Worm (Caenorhabditis elegans): ENCODE measurements around the gene ssp-35.
A peak's percentile ranks its signal among the peaks of the same experiment; 100 is the strongest.

Gene ssp-35

DNA sequence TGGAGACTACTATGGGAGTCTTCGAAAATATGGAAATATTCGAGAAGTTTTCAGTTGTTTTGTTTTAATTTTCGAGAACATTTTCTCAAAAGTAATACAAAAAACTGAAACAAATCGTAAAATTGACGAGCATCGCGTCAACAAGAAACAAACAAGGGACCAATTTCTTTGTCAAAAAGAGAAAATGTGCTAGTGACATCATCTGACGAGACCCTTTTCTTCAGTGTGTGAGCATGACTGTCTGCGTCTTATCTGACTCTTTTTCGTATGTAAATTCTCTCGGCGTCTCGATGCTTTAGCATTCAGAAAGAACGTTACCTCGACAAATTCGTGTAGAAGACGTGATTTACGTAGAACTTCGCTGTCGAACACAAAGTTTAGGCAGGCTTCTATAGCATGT lies 24.0 kb upstream of the ssp-35 start:
- TF ChIP-seq unc-62 (GFP tag; optimal IDR thresholded peaks at IDR 0.05 in 1 of 2) (peak in 1 of 2 experiments; percentile 77), unc-62 (tag; optimal IDR thresholded peaks at IDR 0.05) (no peak), arid-1 (GFP tag; conservative IDR thresholded peaks at IDR 0.05) (no peak), Y48G9A.11 (GFP tag; IDR thresholded peaks at IDR 0.05) (no peak), fkh-10 (GFP tag; optimal IDR thresholded peaks at IDR 0.05) (peak; percentile 12), lsy-2 (tag; optimal IDR thresholded peaks at IDR 0.05) (peak in 1 of 2 experiments; percentile 24), zag-1 (tag; optimal IDR thresholded peaks at IDR 0.05) (no peak), ceh-82 (tag; optimal IDR thresholded peaks at IDR 0.05) (no peak), Y5F2A.4 (GFP tag; optimal IDR thresholded peaks at IDR 0.05) (no peak), ctbp-1 (GFP tag; IDR thresholded peaks at IDR 0.05) (no peak), hlh-30 (tag; optimal IDR thresholded peaks at IDR 0.05; ENCODE audit: insufficient read depth) (peak; percentile 29), hmg-1.1 (GFP tag; IDR thresholded peaks at IDR 0.05) (no peak), F44E2.7 (GFP tag; IDR thresholded peaks at IDR 0.05) (no peak), pqm-1 (tag; optimal IDR thresholded peaks at IDR 0.05) (no peak), ceh-44 (GFP tag; IDR thresholded peaks at IDR 0.05) (no peak), zip-2 (tag; optimal IDR thresholded peaks at IDR 0.05) (no peak), saeg-2 (GFP tag; IDR thresholded peaks at IDR 0.05) (no peak), dmd-6 (GFP tag; IDR thresholded peaks at IDR 0.05) (no peak), T20F7.1 (GFP tag; optimal IDR thresholded peaks at IDR 0.05) (no peak), attf-4 (tag; optimal IDR thresholded peaks at IDR 0.05) (no peak), nhr-28 (tag; optimal IDR thresholded peaks at IDR 0.05) (no peak), aha-1 (tag) (no peak), daf-19 (GFP tag; conservative IDR thresholded peaks at IDR 0.05) (no peak), rbr-2 (tag; optimal IDR thresholded peaks at IDR 0.05) (no peak), spr-1 (tag; optimal IDR thresholded peaks at IDR 0.05) (no peak), lin-29 (GFP tag; IDR thresholded peaks at IDR 0.05) (no peak), aly-2 (tag; optimal IDR thresholded peaks at IDR 0.05) (no peak), nhr-42 (GFP tag; IDR thresholded peaks at IDR 0.05) (no peak), mep-1 (tag; optimal IDR thresholded peaks at IDR 0.05) (peak; percentile 0), egl-43 (GFP tag; IDR thresholded peaks at IDR 0.05) (no peak), T26A8.4 (GFP tag; IDR thresholded peaks at IDR 0.05) (no peak), ZK546.5 (tag; optimal IDR thresholded peaks at IDR 0.05) (no peak), ceh-62 (tag; optimal IDR thresholded peaks at IDR 0.05) (no peak), Y105C5A.15 (GFP tag; IDR thresholded peaks at IDR 0.05) (no peak), F49E8.2 (tag; optimal IDR thresholded peaks at IDR 0.05; ENCODE audit: borderline replicate concordance) (no peak), php-3 (GFP tag; IDR thresholded peaks at IDR 0.05) (no peak)

DNA sequence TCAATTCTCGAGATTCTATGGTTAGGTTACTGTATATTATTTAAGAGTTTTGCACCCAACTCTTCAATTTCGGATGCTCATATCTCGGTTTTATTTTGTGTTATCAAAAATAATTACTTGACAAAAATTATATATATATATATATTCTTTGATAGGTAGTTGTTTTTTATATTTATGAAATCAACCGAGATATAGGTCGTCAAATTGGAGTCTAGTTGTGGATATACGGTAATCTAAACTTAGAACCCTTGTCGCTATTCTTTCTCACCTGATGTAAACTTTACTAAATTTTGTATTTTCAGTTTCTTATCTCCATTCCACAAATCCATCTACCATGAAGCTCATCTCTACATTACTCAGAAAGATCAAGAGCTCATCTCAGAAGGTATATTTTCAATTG lies 19.6 kb upstream of the ssp-35 start, which contains the start of gene F55C5.10:
Gene F55C5.10 (plus strand): TSS at position 301 of the 400 bp plus-strand sequence.
- peak in 1 of 2 experiments; percentile 27 for TF ChIP-seq unc-62 (GFP tag; optimal IDR thresholded peaks at IDR 0.05 in 1 of 2)
- TF ChIP-seq unc-62 (tag; optimal IDR thresholded peaks at IDR 0.05), result no peak
- TF ChIP-seq fos-1 (tag; optimal IDR thresholded peaks at IDR 0.05), result no peak
- no peak for TF ChIP-seq dmd-8 (GFP tag; IDR thresholded peaks at IDR 0.05)

DNA sequence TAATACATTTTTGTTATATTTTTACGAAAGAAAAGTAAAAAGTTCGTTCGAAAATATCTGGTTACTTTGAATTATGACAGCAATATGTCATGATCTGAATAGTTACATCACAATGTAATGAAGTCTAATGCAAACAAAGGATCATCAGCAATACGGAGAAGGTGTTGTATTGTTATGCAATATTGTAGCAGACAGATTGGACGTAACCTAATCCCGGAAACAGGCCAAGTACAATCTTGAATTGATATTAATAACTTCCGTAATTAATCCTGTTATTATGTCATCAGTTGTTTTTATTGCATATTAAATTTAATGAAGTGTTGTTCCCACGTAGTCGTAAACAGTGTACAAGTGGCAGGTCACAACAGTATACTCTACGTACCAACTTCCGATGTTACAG lies 17.9 kb upstream of the ssp-35 start:
- TF ChIP-seq unc-130 (GFP tag; optimal IDR thresholded peaks at IDR 0.05) (no peak), F10B5.3 (tag; optimal IDR thresholded peaks at IDR 0.05) (no peak), ama-1 (optimal IDR thresholded peaks at IDR 0.05) (no peak), lir-3 (tag; optimal IDR thresholded peaks at IDR 0.05) (no peak), daf-16 (GFP tag; optimal IDR thresholded peaks at IDR 0.05) (no peak), daf-16 (tag; optimal IDR thresholded peaks at IDR 0.05) (no peak), unc-62 (GFP tag; optimal IDR thresholded peaks at IDR 0.05 in 1 of 2) (peak in 1 of 2 experiments; percentile 34), unc-62 (tag; optimal IDR thresholded peaks at IDR 0.05) (no peak), zip-2 (tag; optimal IDR thresholded peaks at IDR 0.05) (no peak), lin-29 (GFP tag; IDR thresholded peaks at IDR 0.05) (no peak)
